2 fruit fly cellular contexts compared by ENCODE assay signal in the genomic region with DNA sequence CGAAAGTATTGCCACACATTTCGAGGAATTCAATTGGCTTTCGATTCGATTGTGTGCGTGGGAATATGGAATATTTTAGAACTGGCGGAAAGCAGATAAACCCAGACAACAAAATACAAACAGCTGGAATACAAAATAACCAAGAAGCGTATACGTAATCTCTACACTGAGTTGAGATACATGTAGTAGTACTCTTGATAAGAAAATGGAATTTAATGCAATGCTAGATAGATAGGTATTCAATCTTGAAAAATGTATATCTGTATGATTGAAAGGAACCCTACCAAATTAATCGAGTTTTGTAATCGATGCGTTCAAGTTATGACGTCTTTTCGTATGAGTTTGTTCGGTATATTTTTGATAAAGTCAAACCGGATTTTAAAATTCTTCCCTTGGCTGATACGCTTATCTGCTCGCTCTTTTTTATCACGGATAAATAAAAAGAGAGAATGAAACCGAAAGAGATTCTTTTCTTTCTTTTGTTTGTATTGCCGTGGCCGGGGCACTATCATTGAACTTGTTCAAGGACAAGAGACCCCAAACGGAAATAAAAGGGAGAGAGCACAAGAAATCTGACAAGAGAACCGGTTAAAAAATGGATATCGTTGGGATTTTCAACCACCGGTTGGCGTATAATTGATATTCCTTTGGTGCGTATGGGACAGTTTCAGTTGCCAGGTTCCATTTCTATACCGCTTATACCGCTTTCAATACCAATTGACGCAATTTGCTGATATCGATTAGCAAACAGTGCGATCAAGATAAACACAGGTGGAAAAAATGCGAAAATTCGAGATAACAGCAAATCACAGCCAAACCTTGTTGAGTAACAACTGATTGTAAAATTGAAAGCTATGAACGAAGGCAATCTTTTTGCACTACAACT.
TF ChIP-seq lines count a peak whose summit lies in the region.

No protein-coding gene starts in this region.

TF ChIP-seq in whole organism, embryonic, 481 proteins besides CTCF, POLR2A, EP300 and RAD21 (continued from another document):
- TF ChIP-seq ftz-f1 (GFP tag; optimal IDR thresholded peaks at IDR 0.05; lab: Kevin White, UChicago) (peak; percentile 8), CG18476 (GFP tag; optimal IDR thresholded peaks at IDR 0.05; lab: Kevin White, UChicago) (no peak), sd (tag; optimal IDR thresholded peaks at IDR 0.05; lab: Kevin White, UChicago) (peak; percentile 88), Blimp-1 (GFP tag; optimal IDR thresholded peaks at IDR 0.05; lab: Kevin White, UChicago) (peak; percentile 16), BtbVII (GFP tag; optimal IDR thresholded peaks at IDR 0.05; lab: Kevin White, UChicago) (peak; percentile 16), exex (tag; optimal IDR thresholded peaks at IDR 0.05; lab: Kevin White, UChicago) (peak; percentile 66), CG12104 (GFP tag; optimal IDR thresholded peaks at IDR 0.05; lab: Kevin White, UChicago) (no peak), lbe (GFP tag; optimal IDR thresholded peaks at IDR 0.05; lab: Kevin White, UChicago) (peak; percentile 13), grn (GFP tag; optimal IDR thresholded peaks at IDR 0.05; lab: Kevin White, UChicago) (peak; percentile 65), nom (GFP tag; optimal IDR thresholded peaks at IDR 0.05; lab: Kevin White, UChicago) (peak; percentile 78), CG16815 (GFP tag; optimal IDR thresholded peaks at IDR 0.05; lab: Kevin White, UChicago) (no peak), kni (GFP tag; optimal IDR thresholded peaks at IDR 0.05; lab: Kevin White, UChicago) (peak; percentile 48), Pdp1 (GFP tag; optimal IDR thresholded peaks at IDR 0.05; lab: Kevin White, UChicago) (peak in 1 of 2 experiments; percentile 87), CG15269 (tag; optimal IDR thresholded peaks at IDR 0.05; lab: Kevin White, UChicago) (no peak)
TF ChIP-seq in whole organism, embryonic: peak in this region for 24.

TF ChIP-seq in whole organism, prepupa, 60 proteins besides CTCF, POLR2A, EP300 and RAD21 (continued from another document):
- TF ChIP-seq CG6808 (GFP tag; optimal IDR thresholded peaks at IDR 0.05; lab: Kevin White, UChicago): peak; percentile 59
- peak; percentile 46 to 69 for TF ChIP-seq ss (GFP tag; optimal IDR thresholded peaks at IDR 0.05; lab: Kevin White, UChicago)
- no peak for TF ChIP-seq Sox14 (GFP tag; optimal IDR thresholded peaks at IDR 0.05; lab: Kevin White, UChicago)
- peak; percentile 23 for TF ChIP-seq spab (GFP tag; optimal IDR thresholded peaks at IDR 0.05; lab: Kevin White, UChicago)
